Worm (Caenorhabditis elegans) whole organism, late embryonic: Measurements from ENCODE around the gene cest-8.
A peak's percentile ranks its signal among the peaks of the same experiment; 100 is the strongest.

Experiments
- T23F11.4 ChIP-seq: fragments of 200-800 bp; sonication (Bioruptor generic); optimal IDR thresholded peaks from 2 replicates; lab custom pipeline; 2018; ENCODE audit warnings: mild to moderate bottlenecking, missing genetic modification characterization, missing compliant biosample characterization
- ama-1 ChIP-seq: fragments of 150-350 bp; optimal IDR thresholded peaks from 2 replicates; lab custom pipeline; 2014
- ceh-22 ChIP-seq: sonication (generic microtip); optimal IDR thresholded peaks from 2 replicates; lab custom pipeline; 2017; ENCODE audit warnings: missing biosample characterization, missing genetic modification characterization
- dve-1 ChIP-seq: sonication (generic microtip); optimal IDR thresholded peaks from 2 replicates; lab custom pipeline; 2017; ENCODE audit warnings: antibody characterized with exemption, mild to moderate bottlenecking, missing genetic modification characterization, missing compliant biosample characterization
- lin-11 ChIP-seq: fragments of 200-800 bp; sonication (Bioruptor generic); optimal IDR thresholded peaks from 2 replicates; lab custom pipeline; 2018; ENCODE audit warnings: mild to moderate bottlenecking, missing genetic modification characterization, missing compliant biosample characterization
- sdc-2 ChIP-seq: sonication (generic microtip); optimal IDR thresholded peaks from 2 replicates; lab custom pipeline; 2016; ENCODE audit warnings: missing genotype, missing genetic modification characterization, missing compliant biosample characterization

ce11 chrX:12205478-12206059, 13.9 kb upstream of the cest-8 start:
- TF ChIP-seq dve-1 (tag; lab: Kevin White, UChicago) = no peak
- no peak for TF ChIP-seq ceh-22 (tag; lab: Kevin White, UChicago)
- TF ChIP-seq ama-1 = no peak
- no peak for TF ChIP-seq lin-11 (tag; lab: Kevin White, UChicago)
- TF ChIP-seq T23F11.4 (GFP tag; lab: Kevin White, UChicago) = no peak
- peak; percentile 29 for TF ChIP-seq sdc-2 (tag; lab: Kevin White, UChicago)
